Worm (Caenorhabditis elegans) whole organism, L2 larva: ENCODE results near the gene prmt-9.
A peak's percentile ranks its signal among the peaks of the same experiment; 100 is the strongest.

ENCODE experiments used
- C34F6.9 ChIP-seq: fragments of 150-350 bp; optimal IDR thresholded peaks from 2 replicates; lab custom pipeline; 2014; ENCODE audit warnings: missing biosample characterization, missing genetic modification characterization
- F13H6.1 ChIP-seq: sonication (generic microtip); optimal IDR thresholded peaks from 2 replicates; lab custom pipeline; 2016; ENCODE audit warnings: missing genetic modification characterization, missing compliant biosample characterization
- R02D3.7 ChIP-seq: fragments of 150-350 bp; optimal IDR thresholded peaks from 2 replicates; lab custom pipeline; 2014; ENCODE audit warnings: missing biosample characterization, missing genetic modification characterization
- Y55F3AM.14 ChIP-seq: fragments of 200-800 bp; sonication (Bioruptor generic); optimal IDR thresholded peaks from 2 replicates; lab custom pipeline; 2018; ENCODE audit warnings: mild to moderate bottlenecking, missing genetic modification characterization, missing compliant biosample characterization
- alr-1 ChIP-seq: fragments of 150-350 bp; optimal IDR thresholded peaks from 2 replicates; lab custom pipeline; 2014; ENCODE audit warnings: missing biosample characterization, missing genetic modification characterization
- aly-2 ChIP-seq: fragments of 150-350 bp; optimal IDR thresholded peaks from 2 replicates; lab custom pipeline; 2014; ENCODE audit warnings: missing biosample characterization, missing genetic modification characterization
- blmp-1 ChIP-seq: sonication (generic microtip); optimal IDR thresholded peaks from 2 replicates; lab custom pipeline; 2017; ENCODE audit warnings: missing genetic modification characterization, mild to moderate bottlenecking, missing compliant biosample characterization, antibody characterized with exemption, moderate library complexity; ENCODE audit not compliant: insufficient read depth
- egl-27 ChIP-seq: sonication (generic microtip); optimal IDR thresholded peaks from 3 replicates; lab custom pipeline; 2017; ENCODE audit warnings: missing biosample characterization, missing genetic modification reagents, missing genetic modification characterization
- elt-1 ChIP-seq: fragments of 150-350 bp; optimal IDR thresholded peaks from 2 replicates; lab custom pipeline; 2014; ENCODE audit warnings: missing biosample characterization, missing genetic modification characterization
- elt-3 ChIP-seq: sonication (generic microtip); optimal IDR thresholded peaks from 2 replicates; lab custom pipeline; 2017; ENCODE audit warnings: missing biosample characterization, missing genetic modification characterization
- fos-1 ChIP-seq: fragments of 150-350 bp; optimal IDR thresholded peaks from 2 replicates; lab custom pipeline; 2014; ENCODE audit warnings: missing biosample characterization, missing genetic modification characterization
- gmeb-1 ChIP-seq: fragments of 150-350 bp; optimal IDR thresholded peaks from 2 replicates; lab custom pipeline; 2014; ENCODE audit warnings: missing biosample characterization, missing genetic modification characterization
- lin-11 ChIP-seq: fragments of 150-350 bp; sonication (generic microtip); optimal IDR thresholded peaks from 2 replicates; lab custom pipeline; 2014; ENCODE audit warnings: missing biosample characterization, missing genetic modification characterization, inconsistent platforms, mixed read lengths
- lin-39 ChIP-seq: fragments of 150-350 bp; optimal IDR thresholded peaks from 2 replicates; lab custom pipeline; 2014; ENCODE audit warnings: missing biosample characterization, missing genetic modification reagents, missing genetic modification characterization
- mab-5 ChIP-seq: fragments of 150-350 bp; optimal IDR thresholded peaks from 2 replicates; lab custom pipeline; 2014; ENCODE audit warnings: missing biosample characterization, missing genetic modification characterization
- mbf-1 ChIP-seq: sonication (generic microtip); optimal IDR thresholded peaks from 2 replicates; lab custom pipeline; 2017; ENCODE audit warnings: missing biosample characterization, missing genetic modification characterization
- mdl-1 ChIP-seq, 2 experiments: fragments of 150-350 bp in 1 of 2; sonication (generic microtip) in 1 of 2; optimal IDR thresholded peaks; 2 replicates each; lab custom pipeline; 2017; ENCODE audit warnings: missing biosample characterization in 2 of 2, missing genetic modification characterization in 2 of 2
- nhr-129 ChIP-seq: fragments of 150-350 bp; optimal IDR thresholded peaks from 2 replicates; lab custom pipeline; 2014; ENCODE audit warnings: missing biosample characterization, missing genetic modification characterization
- nhr-21 ChIP-seq: fragments of 150-350 bp; optimal IDR thresholded peaks from 2 replicates; lab custom pipeline; 2014; ENCODE audit warnings: missing biosample characterization, missing genetic modification characterization
- nhr-25 ChIP-seq: fragments of 150-350 bp; sonication (generic microtip); optimal IDR thresholded peaks from 3 replicates; lab custom pipeline; 2014; ENCODE audit warnings: missing biosample characterization, missing genetic modification characterization
- nhr-6 ChIP-seq: fragments of 150-350 bp; optimal IDR thresholded peaks from 2 replicates; lab custom pipeline; 2014; ENCODE audit warnings: missing biosample characterization, missing genetic modification characterization
- sem-4 ChIP-seq: fragments of 150-350 bp; optimal IDR thresholded peaks from 2 replicates; lab custom pipeline; 2014; ENCODE audit warnings: missing biosample characterization, missing genetic modification reagents, missing genetic modification characterization
- skn-1 ChIP-seq: sonication (generic microtip); optimal IDR thresholded peaks from 2 replicates; lab custom pipeline; 2017; ENCODE audit warnings: missing biosample characterization, missing genetic modification characterization
- sma-3 ChIP-seq: sonication (generic microtip); optimal IDR thresholded peaks from 2 replicates; lab custom pipeline; 2016; ENCODE audit warnings: missing genetic modification reagents, missing genetic modification characterization, missing compliant biosample characterization
- snpc-4 ChIP-seq: fragments of 150-350 bp; optimal IDR thresholded peaks from 2 replicates; lab custom pipeline; 2014; ENCODE audit warnings: missing biosample characterization, missing genetic modification characterization
- unc-55 ChIP-seq: fragments of 150-350 bp; sonication (generic microtip); optimal IDR thresholded peaks from 3 replicates; lab custom pipeline; 2014; ENCODE audit warnings: missing biosample characterization, missing genetic modification reagents, missing genetic modification characterization
- unc-62 ChIP-seq: fragments of 150-350 bp; optimal IDR thresholded peaks from 2 replicates; lab custom pipeline; 2014; ENCODE audit warnings: missing biosample characterization, missing genetic modification reagents, missing genetic modification characterization
- zag-1 ChIP-seq: fragments of 150-350 bp; optimal IDR thresholded peaks from 2 replicates; lab custom pipeline; 2014; ENCODE audit warnings: missing biosample characterization, missing genetic modification characterization
- ztf-11 ChIP-seq: sonication (generic microtip); optimal IDR thresholded peaks from 2 replicates; lab custom pipeline; 2017; ENCODE audit warnings: missing biosample characterization, missing genetic modification characterization
- ztf-4 ChIP-seq: fragments of 150-350 bp; optimal IDR thresholded peaks from 2 replicates; lab custom pipeline; 2014; ENCODE audit warnings: missing biosample characterization, missing genetic modification characterization

Gene prmt-9

ce11 chrIV:12633825-12634224 lies 50.4 kb downstream of the prmt-9 start:
- no peak for TF ChIP-seq mdl-1 (tag; optimal IDR thresholded peaks at IDR 0.05; lab: Kevin White, UChicago)
- TF ChIP-seq nhr-25 (tag; lab: Kevin White, UChicago): peak; percentile 48
- TF ChIP-seq blmp-1: peak; percentile 35
- no peak for TF ChIP-seq elt-3 (tag; lab: Kevin White, UChicago)
- no peak for TF ChIP-seq aly-2 (tag; lab: Kevin White, UChicago)
- TF ChIP-seq sma-3 (GFP tag; lab: Kevin White, UChicago): peak; percentile 9
- peak; percentile 32 for TF ChIP-seq gmeb-1
- no peak for TF ChIP-seq sem-4 (tag; lab: Kevin White, UChicago)
- peak; percentile 44 for TF ChIP-seq mab-5 (tag; lab: Kevin White, UChicago)
- no peak for TF ChIP-seq ztf-4 (tag; lab: Kevin White, UChicago)
- no peak for TF ChIP-seq R02D3.7
- TF ChIP-seq nhr-21 (tag; lab: Kevin White, UChicago): no peak
- peak; percentile 87 for TF ChIP-seq fos-1 (tag; lab: Kevin White, UChicago)
- TF ChIP-seq egl-27 (tag; lab: Kevin White, UChicago): no peak

- TF ChIP-seq snpc-4 (tag; lab: Kevin White, UChicago) (no peak), mab-5 (tag; lab: Kevin White, UChicago) (peak; percentile 24), nhr-25 (tag; lab: Kevin White, UChicago) (peak; percentile 9), elt-3 (tag; lab: Kevin White, UChicago) (no peak), F13H6.1 (tag; lab: Kevin White, UChicago) (no peak), elt-1 (tag; lab: Kevin White, UChicago) (no peak), C34F6.9 (tag; lab: Kevin White, UChicago) (peak; percentile 36), ztf-11 (tag; lab: Kevin White, UChicago) (no peak), nhr-21 (tag; lab: Kevin White, UChicago) (no peak), sem-4 (tag; lab: Kevin White, UChicago) (peak; percentile 0), unc-55 (GFP tag; lab: Kevin White, UChicago) (peak; percentile 10), gmeb-1 (no peak), R02D3.7 (no peak)
Measured at ce11 chrIV:12632430-12632829, 51.7 kb downstream of the prmt-9 start.

- no peak for TF ChIP-seq unc-62 (GFP tag; lab: Kevin White, UChicago)
- TF ChIP-seq lin-11: no peak
- TF ChIP-seq nhr-21 (tag; lab: Kevin White, UChicago): no peak
- TF ChIP-seq elt-1 (tag; lab: Kevin White, UChicago): no peak
- no peak for TF ChIP-seq lin-39 (tag; lab: Kevin White, UChicago)
- no peak for TF ChIP-seq C34F6.9 (tag; lab: Kevin White, UChicago)
- TF ChIP-seq mbf-1 (tag; lab: Kevin White, UChicago): no peak
- no peak for TF ChIP-seq nhr-129 (tag; lab: Kevin White, UChicago)
- TF ChIP-seq skn-1: no peak
- TF ChIP-seq ztf-11 (tag; lab: Kevin White, UChicago): no peak
- TF ChIP-seq aly-2 (tag; lab: Kevin White, UChicago): no peak
- no peak for TF ChIP-seq zag-1
- TF ChIP-seq nhr-6 (tag; lab: Kevin White, UChicago): no peak
- TF ChIP-seq alr-1 (tag; lab: Kevin White, UChicago): no peak
- TF ChIP-seq mab-5 (tag; lab: Kevin White, UChicago): no peak
- TF ChIP-seq Y55F3AM.14 (GFP tag; lab: Kevin White, UChicago): no peak
Measured at ce11 chrIV:12630922-12631321, 53.3 kb downstream of the prmt-9 start, which contains the start of gene ark-1. Gene ark-1 (minus strand): TSS chrIV:12631022.
